ENCODE assay signal across 1 worm cellular context in genomic region chrX:4818252-4818651, ce11.
TF ChIP-seq lines count a peak whose summit lies in the region.

TSS of gene R08E3.3 (plus strand) at chrX:4818593.

TF ChIP-seq in whole organism, L1 larva, 84 proteins besides CTCF, POLR2A, EP300 and RAD21 (continued from another document):
- TF ChIP-seq dpl-1 (GFP tag; optimal IDR thresholded peaks at IDR 0.05; lab: Kevin White, UChicago) (peak in 2 of 3 experiments; percentile 11 to 34), fkh-4 (tag; optimal IDR thresholded peaks at IDR 0.05; lab: Kevin White, UChicago; ENCODE audit: borderline replicate concordance) (no peak)
